Fruit fly (Drosophila melanogaster): ENCODE results near the gene CG7215.

Gene CG7215

DNA sequence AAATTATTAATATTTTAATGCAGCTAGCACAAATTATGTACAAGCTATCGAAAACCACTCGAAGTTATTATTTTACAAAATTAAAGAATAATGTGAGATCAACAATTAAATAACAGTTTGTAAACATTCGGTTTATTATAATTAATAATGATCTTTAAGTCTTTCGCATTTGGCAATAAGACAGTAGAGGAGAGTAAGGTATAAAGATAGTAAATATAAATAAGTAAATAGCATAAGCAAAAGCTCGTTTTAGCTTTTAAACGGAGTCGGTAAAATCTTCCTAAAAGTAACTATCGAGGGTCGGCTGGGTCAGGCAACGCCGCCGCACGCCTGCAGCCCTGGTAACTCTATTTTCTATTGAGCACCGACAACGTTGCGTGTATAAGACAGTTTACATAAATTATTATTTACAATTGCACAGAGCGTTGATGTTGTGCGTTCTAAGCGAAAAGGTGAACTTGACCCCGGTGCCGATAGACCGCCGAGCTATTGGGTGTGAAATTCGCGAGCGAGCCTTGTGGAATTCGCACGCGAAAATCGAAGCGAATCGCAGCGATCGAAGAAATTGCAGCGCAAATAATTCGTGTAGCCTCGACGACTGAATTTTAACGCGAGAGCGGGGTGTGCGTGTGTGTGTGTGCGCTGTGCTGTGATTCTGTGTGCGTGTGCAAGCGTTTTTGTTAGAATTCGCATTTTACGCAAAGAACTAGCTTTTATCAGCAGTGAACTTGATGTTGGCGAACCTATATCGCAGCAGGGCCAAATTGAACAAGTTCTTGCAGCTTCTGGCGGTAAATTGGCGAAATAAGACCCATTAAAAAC lies 554 bp upstream of the CG7215 start, which contains the start of gene wrd (continued):
- TF ChIP-seq ci (GFP tag; IDR thresholded peaks at IDR 0.05) = 0 out of 3 replicates have a peak, but pooled peaks have one; percentile 7
- TF ChIP-seq jing (GFP tag; optimal IDR thresholded peaks at IDR 0.05) = no peak
- TF ChIP-seq D19B (GFP tag; optimal IDR thresholded peaks at IDR 0.05) = peak; percentile 36
- no peak for TF ChIP-seq Dll (GFP tag; IDR thresholded peaks at IDR 0.05; ENCODE audit: partially characterized antibody)
- TF ChIP-seq Fer2 (tag; optimal IDR thresholded peaks at IDR 0.05) = no peak
- TF ChIP-seq zf30C (GFP tag; optimal IDR thresholded peaks at IDR 0.05) = no peak
- TF ChIP-seq cas (GFP tag; IDR thresholded peaks at IDR 0.05) = no peak
- no peak for TF ChIP-seq ttk (GFP tag; IDR thresholded peaks at IDR 0.05)
- TF ChIP-seq onecut (GFP tag; IDR thresholded peaks at IDR 0.05) = no peak
- no peak for TF ChIP-seq CG9797 (GFP tag; optimal IDR thresholded peaks at IDR 0.05)
- no peak for TF ChIP-seq CG3407 (GFP tag; optimal IDR thresholded peaks at IDR 0.05)
- no peak; the same call in 1 of the 2 replicates for TF ChIP-seq CG6689 (GFP tag; IDR thresholded peaks at IDR 0.05)
- no peak for TF ChIP-seq Blimp-1 (GFP tag; optimal IDR thresholded peaks at IDR 0.05)
- TF ChIP-seq CG34422 (GFP tag; IDR thresholded peaks at IDR 0.05) = peak; percentile 60; the same call in 1 of the 3 replicates
- TF ChIP-seq YL-1 (GFP tag; optimal IDR thresholded peaks at IDR 0.05) = no peak
- peak in 1 of 3 experiments; percentile 39 for TF ChIP-seq lola (GFP tag; optimal IDR thresholded peaks at IDR 0.05)
- TF ChIP-seq CG10654 (GFP tag; optimal IDR thresholded peaks at IDR 0.05) = no peak
- TF ChIP-seq Hr39 (optimal IDR thresholded peaks at IDR 0.05) = no peak
- no peak for TF ChIP-seq p53 (GFP tag; optimal IDR thresholded peaks at IDR 0.05)
- TF ChIP-seq Kr (GFP tag; optimal IDR thresholded peaks at IDR 0.05) = no peak
- TF ChIP-seq CG17328 (GFP tag; IDR thresholded peaks at IDR 0.05) = no peak
- peak; percentile 39 for TF ChIP-seq Deaf1 (tag; optimal IDR thresholded peaks at IDR 0.05)
- peak; percentile 27; the same call in 1 of the 2 replicates for TF ChIP-seq CG31441 (GFP tag; IDR thresholded peaks at IDR 0.05)
- TF ChIP-seq cwo (GFP tag; optimal IDR thresholded peaks at IDR 0.05) = no peak
- peak; percentile 53 for TF ChIP-seq CG30403 (GFP tag; optimal IDR thresholded peaks at IDR 0.05)
- no peak for TF ChIP-seq bigmax (GFP tag; optimal IDR thresholded peaks at IDR 0.05)
- TF ChIP-seq CG17359 (tag; optimal IDR thresholded peaks at IDR 0.05) = no peak
- TF ChIP-seq CG9727 (GFP tag; optimal IDR thresholded peaks at IDR 0.05) = peak; percentile 44
- no peak for TF ChIP-seq CG3065 (GFP tag; optimal IDR thresholded peaks at IDR 0.05)
- no peak for TF ChIP-seq crc (GFP tag; optimal IDR thresholded peaks at IDR 0.05)
- no peak for TF ChIP-seq CG5180 (GFP tag; optimal IDR thresholded peaks at IDR 0.05)
- TF ChIP-seq tin (GFP tag; optimal IDR thresholded peaks at IDR 0.05) = no peak
- TF ChIP-seq CG13296 (GFP tag; optimal IDR thresholded peaks at IDR 0.05) = no peak
- TF ChIP-seq Bdp1 (GFP tag; optimal IDR thresholded peaks at IDR 0.05) = no peak
- TF ChIP-seq CG18262 (tag; optimal IDR thresholded peaks at IDR 0.05) = peak; percentile 63
- no peak for TF ChIP-seq insv (GFP tag; optimal IDR thresholded peaks at IDR 0.05)
- TF ChIP-seq CG2678 (tag; optimal IDR thresholded peaks at IDR 0.05) = peak; percentile 47
- TF ChIP-seq CG9817 (tag; optimal IDR thresholded peaks at IDR 0.05) = no peak
- TF ChIP-seq CG30431 (GFP tag; optimal IDR thresholded peaks at IDR 0.05) = no peak
- no peak for TF ChIP-seq Trl (optimal IDR thresholded peaks at IDR 0.05)
- no peak for TF ChIP-seq Trl (GFP tag; optimal IDR thresholded peaks at IDR 0.05)
- no peak for TF ChIP-seq Hsf (GFP tag; optimal IDR thresholded peaks at IDR 0.05)
- no peak for TF ChIP-seq Max (GFP tag; optimal IDR thresholded peaks at IDR 0.05)
- TF ChIP-seq fd96Cb (tag; optimal IDR thresholded peaks at IDR 0.05) = peak; percentile 25
- peak; percentile 48 for TF ChIP-seq gem (tag; optimal IDR thresholded peaks at IDR 0.05)
- no peak for TF ChIP-seq repo (GFP tag; optimal IDR thresholded peaks at IDR 0.05)
- no peak for TF ChIP-seq schlank (tag; optimal IDR thresholded peaks at IDR 0.05)
- TF ChIP-seq CG12071 (GFP tag; optimal IDR thresholded peaks at IDR 0.05) = no peak
- peak; percentile 44 for TF ChIP-seq CG18619 (GFP tag; optimal IDR thresholded peaks at IDR 0.05)
- TF ChIP-seq sna (GFP tag; IDR thresholded peaks at IDR 0.05; ENCODE audit: partially characterized antibody) = no peak
